Worm (Caenorhabditis elegans): Measurements from ENCODE around the gene nspc-19.

nspc-19 gene

ce11 chrX:14489945-14490344, 38.6 kb upstream of the nspc-19 start, which contains the start of gene his-24 (continued):
- TF ChIP-seq che-1 (tag; optimal IDR thresholded peaks at IDR 0.05) = no peak
- TF ChIP-seq ceh-48 (tag; optimal IDR thresholded peaks at IDR 0.05) = no peak
- no peak for TF ChIP-seq ceh-24 (tag; optimal IDR thresholded peaks at IDR 0.05)
- TF ChIP-seq hlh-6 (tag; optimal IDR thresholded peaks at IDR 0.05) = no peak
- TF ChIP-seq unc-86 (tag; optimal IDR thresholded peaks at IDR 0.05) = no peak
- TF ChIP-seq ets-4 (tag; optimal IDR thresholded peaks at IDR 0.05) = no peak
- TF ChIP-seq pros-1 (tag; optimal IDR thresholded peaks at IDR 0.05) = peak; percentile 6
- no peak for TF ChIP-seq Y22D7AL.16 (tag; optimal IDR thresholded peaks at IDR 0.05)
- no peak for TF ChIP-seq zip-5 (tag; optimal IDR thresholded peaks at IDR 0.05)
- TF ChIP-seq K02D7.2 (tag; optimal IDR thresholded peaks at IDR 0.05) = no peak
- TF ChIP-seq nhr-11 (tag; optimal IDR thresholded peaks at IDR 0.05) = no peak
- TF ChIP-seq ref-2 (tag; optimal IDR thresholded peaks at IDR 0.05) = peak; percentile 73
- no peak for TF ChIP-seq sox-2 (GFP tag; IDR thresholded peaks at IDR 0.05)
- TF ChIP-seq npax-4 (tag; optimal IDR thresholded peaks at IDR 0.05) = no peak
- TF ChIP-seq nfya-1 (tag; optimal IDR thresholded peaks at IDR 0.05) = peak; percentile 73
- TF ChIP-seq ceh-22 (tag; optimal IDR thresholded peaks at IDR 0.05) = no peak
- TF ChIP-seq unc-42 (tag; optimal IDR thresholded peaks at IDR 0.05) = peak; percentile 20
- TF ChIP-seq pha-4 (tag; optimal IDR thresholded peaks at IDR 0.05) = no peak
- no peak for TF ChIP-seq hlh-8 (tag; optimal IDR thresholded peaks at IDR 0.05)
- TF ChIP-seq ama-1 (optimal IDR thresholded peaks at IDR 0.05) = peak; percentile 67
- TF ChIP-seq ceh-45 (GFP tag; IDR thresholded peaks at IDR 0.05) = 0 out of 2 replicates have a peak, but pooled peaks have one; percentile 48
- TF ChIP-seq sox-4 (tag; optimal IDR thresholded peaks at IDR 0.05) = no peak
- TF ChIP-seq ceh-30 (tag; optimal IDR thresholded peaks at IDR 0.05) = no peak
- TF ChIP-seq pag-3 (tag; optimal IDR thresholded peaks at IDR 0.05; ENCODE audit: borderline replicate concordance) = no peak
- no peak for TF ChIP-seq ahr-1 (tag; optimal IDR thresholded peaks at IDR 0.05)
- peak; percentile 54 for TF ChIP-seq dve-1 (tag; optimal IDR thresholded peaks at IDR 0.05)

ce11 chrX:14490486-14490885, 38.0 kb upstream of the nspc-19 start:
- TF ChIP-seq elt-4 (tag; optimal IDR thresholded peaks at IDR 0.05) (peak; percentile 49), ref-2 (tag; optimal IDR thresholded peaks at IDR 0.05) (no peak)

ce11 chrX:14491103-14491502, 37.4 kb upstream of the nspc-19 start:
- TF ChIP-seq nfya-1 (tag; optimal IDR thresholded peaks at IDR 0.05) (peak; percentile 16), pha-4 (tag; optimal IDR thresholded peaks at IDR 0.05) (no peak), npax-4 (tag; optimal IDR thresholded peaks at IDR 0.05) (no peak), dmd-4 (tag; optimal IDR thresholded peaks at IDR 0.05; ENCODE audit: borderline replicate concordance) (peak; percentile 14), pag-3 (tag; optimal IDR thresholded peaks at IDR 0.05; ENCODE audit: borderline replicate concordance) (no peak), lim-6 (tag; optimal IDR thresholded peaks at IDR 0.05) (no peak), unc-42 (tag; optimal IDR thresholded peaks at IDR 0.05) (peak; percentile 3), elt-2 (tag; optimal IDR thresholded peaks at IDR 0.05) (peak; percentile 13), ref-2 (tag; optimal IDR thresholded peaks at IDR 0.05) (peak; percentile 38), sox-2 (GFP tag; IDR thresholded peaks at IDR 0.05) (peak; percentile 55; the same call in 1 of the 2 replicates), ama-1 (optimal IDR thresholded peaks at IDR 0.05) (peak; percentile 68), sdc-2 (tag; optimal IDR thresholded peaks at IDR 0.05) (peak; percentile 59)

- TF ChIP-seq pros-1 (tag; optimal IDR thresholded peaks at IDR 0.05) (no peak), unc-3 (GFP tag; conservative IDR thresholded peaks at IDR 0.05) (no peak), unc-3 (tag; optimal IDR thresholded peaks at IDR 0.05) (no peak), ceh-45 (GFP tag; IDR thresholded peaks at IDR 0.05) (no peak), unc-42 (tag; optimal IDR thresholded peaks at IDR 0.05) (no peak), ceh-14 (tag; optimal IDR thresholded peaks at IDR 0.05) (no peak), elt-2 (tag; optimal IDR thresholded peaks at IDR 0.05) (no peak), pat-9 (tag; optimal IDR thresholded peaks at IDR 0.05) (no peak), ceh-19 (GFP tag; optimal IDR thresholded peaks at IDR 0.05) (no peak), ceh-24 (tag; optimal IDR thresholded peaks at IDR 0.05) (no peak), gmeb-2 (tag; optimal IDR thresholded peaks at IDR 0.05) (no peak), lin-11 (tag; optimal IDR thresholded peaks at IDR 0.05) (no peak), sdc-2 (tag; optimal IDR thresholded peaks at IDR 0.05) (no peak), K09A11.1 (tag; optimal IDR thresholded peaks at IDR 0.05; ENCODE audit: insufficient read depth) (no peak), T23F11.4 (GFP tag; optimal IDR thresholded peaks at IDR 0.05) (no peak), ets-4 (tag; optimal IDR thresholded peaks at IDR 0.05) (no peak), pax-1 (tag; optimal IDR thresholded peaks at IDR 0.05) (no peak), ref-2 (tag; optimal IDR thresholded peaks at IDR 0.05) (no peak)
Observed at ce11 chrX:14492441-14492840, 36.1 kb upstream of the nspc-19 start.

Data from whole organism, late embryonic.